Worm (Caenorhabditis elegans) whole organism, L1 larva: ENCODE measurements around the gene try-13.

Source experiments
- aly-2 ChIP-seq: fragments of 150-350 bp; optimal IDR thresholded peaks from 2 replicates; lab custom pipeline; 2014; ENCODE audit warnings: missing biosample characterization, missing genetic modification characterization
- ceh-82 ChIP-seq, 3 experiments: fragments of 150-350 bp in 1 of 3; sonication (generic microtip) in 2 of 3; optimal IDR thresholded peaks; 2 replicates each; lab custom pipeline; 2014 to 2017; ENCODE audit warnings: missing biosample characterization in 3 of 3, missing genetic modification characterization in 3 of 3
- ceh-88 ChIP-seq: fragments of 200-800 bp; sonication (Bioruptor generic); IDR thresholded peaks from 2 replicates; pipeline ENCODE4 v1.3.6; 2022; ENCODE audit warnings: missing genetic modification characterization, missing compliant biosample characterization
- egl-27 ChIP-seq, 2 experiments: fragments of 150-350 bp in 1 of 2; sonication (generic microtip); optimal IDR thresholded peaks; 3 replicates each; lab custom pipeline; 2017 to 2018; ENCODE audit warnings: missing biosample characterization in 2 of 2, missing genetic modification characterization in 2 of 2, missing genetic modification reagents in 2 of 2
- lin-13 ChIP-seq: fragments of 150-350 bp; optimal IDR thresholded peaks from 2 replicates; lab custom pipeline; 2014; ENCODE audit warnings: missing biosample characterization, missing genetic modification reagents, missing genetic modification characterization
- nhr-237 ChIP-seq: fragments of 150-350 bp; optimal IDR thresholded peaks from 2 replicates; lab custom pipeline; 2014; ENCODE audit warnings: missing biosample characterization, missing genetic modification characterization
- sox-4 ChIP-seq: sonication (generic microtip); optimal IDR thresholded peaks from 2 replicates; lab custom pipeline; 2016; ENCODE audit warnings: missing genetic modification characterization, missing compliant biosample characterization
- unc-130 ChIP-seq: fragments of 150-350 bp; optimal IDR thresholded peaks from 2 replicates; lab custom pipeline; 2017; ENCODE audit warnings: missing biosample characterization, missing genetic modification characterization, inconsistent platforms
- unc-62 ChIP-seq: fragments of 150-350 bp; optimal IDR thresholded peaks from 2 replicates; lab custom pipeline; 2014; ENCODE audit warnings: missing biosample characterization, missing genetic modification reagents, missing genetic modification characterization
- unc-86 ChIP-seq: sonication (generic microtip); optimal IDR thresholded peaks from 2 replicates; lab custom pipeline; 2016; ENCODE audit warnings: missing genetic modification characterization, missing compliant biosample characterization
- unc-98 ChIP-seq: fragments of 200-800 bp; sonication (Bioruptor generic); IDR thresholded peaks from 2 replicates; pipeline ENCODE4 v1.3.6; 2022; ENCODE audit warnings: missing genetic modification characterization, missing compliant biosample characterization

DNA sequence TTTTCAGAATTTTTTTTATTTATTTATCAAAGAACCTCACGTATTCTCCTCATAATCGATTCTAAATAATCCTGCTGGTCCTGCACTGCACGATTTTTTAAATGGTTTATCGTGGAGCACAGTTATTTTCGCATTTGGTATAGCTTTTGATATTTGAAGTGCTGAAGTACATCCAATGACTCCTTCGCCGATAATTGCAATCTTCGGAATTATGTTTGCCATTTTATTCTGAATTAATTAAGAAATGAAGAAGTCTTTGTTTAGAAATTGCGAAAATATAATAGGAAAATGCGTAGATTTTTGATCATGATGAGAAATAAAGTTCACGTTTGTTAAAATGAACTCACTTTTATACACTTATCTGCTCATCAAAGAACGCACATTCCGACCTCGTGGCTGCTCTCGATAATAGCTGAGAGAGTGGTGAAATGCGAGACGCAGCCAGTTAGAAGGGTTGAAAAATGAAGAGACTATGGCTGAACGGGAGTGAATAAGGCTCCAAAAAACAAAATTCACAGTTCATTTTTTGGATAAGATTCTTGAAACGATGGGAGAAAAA lies 5.0 kb upstream of the try-13 start:
- peak; percentile 25 to 32 (median 28) for TF ChIP-seq ceh-82 (tag; optimal IDR thresholded peaks at IDR 0.05; lab: Kevin White, UChicago)
- TF ChIP-seq egl-27 (tag; optimal IDR thresholded peaks at IDR 0.05; lab: Kevin White, UChicago): no peak
- TF ChIP-seq sox-4 (tag; lab: Kevin White, UChicago): no peak
- peak; percentile 34 for TF ChIP-seq unc-130 (tag; lab: Kevin White, UChicago)
- TF ChIP-seq lin-13: no peak
- TF ChIP-seq unc-98 (GFP tag; lab: Robert Waterston, UW): no peak
- TF ChIP-seq nhr-237 (tag; lab: Kevin White, UChicago): no peak
- no peak for TF ChIP-seq unc-62 (GFP tag; lab: Kevin White, UChicago)
- TF ChIP-seq ceh-88 (GFP tag; lab: Robert Waterston, UW): no peak
- TF ChIP-seq unc-86: peak; percentile 25
- no peak for TF ChIP-seq aly-2 (tag; lab: Kevin White, UChicago)
